Worm (Caenorhabditis elegans) whole organism, early embryonic: ENCODE data around the gene tald-1.

Experiments used
- B0310.2 ChIP-seq: sonication (generic microtip); optimal IDR thresholded peaks from 2 replicates; lab custom pipeline; 2016; ENCODE audit warnings: mild to moderate bottlenecking, missing genetic modification characterization, missing compliant biosample characterization
- ama-1 ChIP-seq: fragments of 150-350 bp; optimal IDR thresholded peaks from 2 replicates; lab custom pipeline; 2014

- no peak for TF ChIP-seq ama-1 (lab: Kevin White, UChicago)
- TF ChIP-seq B0310.2, result no peak
Measured at ce11 chrIV:4423885-4424284, 37.4 kb downstream of the tald-1 start.
